Worm (Caenorhabditis elegans): ENCODE measurements around the gene ooc-3.

The ooc-3 gene

DNA sequence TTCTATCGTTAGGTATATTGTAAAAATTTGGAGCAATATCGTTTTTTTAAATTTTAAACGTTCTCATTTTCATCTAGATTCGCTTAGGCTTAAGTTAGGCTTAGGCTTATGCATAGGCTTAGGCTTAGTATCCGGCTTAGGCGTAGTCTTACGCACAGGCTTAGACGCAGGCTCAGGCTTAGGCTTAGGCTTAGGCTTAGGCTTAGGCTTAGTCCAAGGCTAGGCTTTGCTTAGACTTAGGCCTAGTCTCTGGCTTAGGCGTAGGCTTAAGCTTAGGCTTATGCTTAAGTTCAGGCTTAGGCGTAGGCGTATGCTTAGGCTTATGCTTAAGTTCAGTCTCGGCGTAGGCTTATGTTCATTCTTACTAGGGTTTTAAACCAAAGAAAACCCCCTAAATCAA is 8.6 kb upstream of the ooc-3 start:
- TF ChIP-seq ztf-7 (tag; optimal IDR thresholded peaks at IDR 0.05): no peak
- TF ChIP-seq skn-1 (tag; optimal IDR thresholded peaks at IDR 0.05): no peak
- TF ChIP-seq nhr-237 (tag; optimal IDR thresholded peaks at IDR 0.05): no peak
- TF ChIP-seq ceh-28 (tag; optimal IDR thresholded peaks at IDR 0.05): no peak
- TF ChIP-seq cey-2 (tag; optimal IDR thresholded peaks at IDR 0.05; ENCODE audit: borderline replicate concordance, insufficient read depth): no peak
- no peak for TF ChIP-seq ZK337.2 (GFP tag; IDR thresholded peaks at IDR 0.05)
- no peak for TF ChIP-seq mdl-1 (tag; optimal IDR thresholded peaks at IDR 0.05)
- TF ChIP-seq nhr-10 (tag; optimal IDR thresholded peaks at IDR 0.05): no peak
- TF ChIP-seq lin-15B (tag; optimal IDR thresholded peaks at IDR 0.05): no peak
- TF ChIP-seq F44E2.7 (GFP tag; IDR thresholded peaks at IDR 0.05): no peak
- no peak for TF ChIP-seq lim-7 (GFP tag; IDR thresholded peaks at IDR 0.05)
- no peak for TF ChIP-seq ZK546.5 (tag; optimal IDR thresholded peaks at IDR 0.05)

DNA sequence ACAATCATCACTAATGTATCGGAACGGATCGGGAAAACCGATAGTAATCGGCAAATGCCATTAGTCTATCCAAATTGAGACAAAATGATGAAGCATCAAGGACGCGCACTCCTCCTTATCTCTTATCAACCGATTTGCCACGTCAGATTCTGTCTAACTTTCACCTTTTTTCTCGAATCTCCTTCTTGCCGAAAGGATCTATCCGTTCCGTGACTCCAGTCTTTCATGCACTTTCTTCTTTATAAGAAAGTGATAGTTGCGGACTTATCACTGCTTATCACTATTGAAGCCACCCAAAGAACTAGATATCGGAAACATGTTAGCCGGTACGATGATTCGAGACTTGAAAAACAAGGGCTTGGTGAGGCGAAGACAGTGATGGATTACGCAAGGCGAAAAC is 6.8 kb upstream of the ooc-3 start:
- TF ChIP-seq mxl-3 (GFP tag; optimal IDR thresholded peaks at IDR 0.05) (peak; percentile 68), hlh-11 (tag; optimal IDR thresholded peaks at IDR 0.05) (peak; percentile 51), fkh-10 (GFP tag; optimal IDR thresholded peaks at IDR 0.05) (no peak), nhr-28 (tag; optimal IDR thresholded peaks at IDR 0.05) (peak; percentile 86), nhr-48 (tag; optimal IDR thresholded peaks at IDR 0.05) (peak; percentile 28), nhr-25 (tag; optimal IDR thresholded peaks at IDR 0.05; ENCODE audit: borderline replicate concordance, insufficient read depth) (peak; percentile 6), rbr-2 (tag; optimal IDR thresholded peaks at IDR 0.05) (no peak), mdl-1 (tag; optimal IDR thresholded peaks at IDR 0.05) (peak in 1 of 2 experiments; percentile 54)

DNA sequence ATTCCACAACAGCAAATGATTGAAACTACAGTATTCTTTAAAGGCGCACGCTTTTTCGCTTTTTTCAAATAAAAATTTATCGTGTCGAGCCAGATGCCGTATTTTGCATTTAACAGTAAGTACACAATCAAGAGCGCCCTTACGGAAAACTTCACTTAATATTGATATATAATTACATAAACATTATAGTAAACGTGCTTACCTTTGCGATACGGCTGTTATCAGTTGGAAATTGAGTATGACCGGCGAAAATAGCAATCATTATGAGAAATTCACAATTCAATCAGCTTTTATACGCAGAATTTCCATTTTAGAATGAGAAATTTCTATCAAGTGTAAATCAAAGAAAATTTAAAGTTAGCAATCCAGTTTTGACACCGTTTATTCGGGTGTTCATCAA is 5.1 kb upstream of the ooc-3 start, which contains the start of gene B0334.20:
Gene B0334.20, minus strand, starts transcription at position 262 of the 400 bp plus-strand sequence.
- TF ChIP-seq ceh-62 (tag; optimal IDR thresholded peaks at IDR 0.05) (no peak), nhr-28 (tag; optimal IDR thresholded peaks at IDR 0.05) (peak; percentile 81), dmd-9 (GFP tag; IDR thresholded peaks at IDR 0.05) (no peak), tra-1 (GFP tag; IDR thresholded peaks at IDR 0.05) (no peak), ceh-20 (GFP tag; IDR thresholded peaks at IDR 0.05) (no peak), daf-16 (GFP tag; optimal IDR thresholded peaks at IDR 0.05) (no peak), daf-16 (tag; optimal IDR thresholded peaks at IDR 0.05) (peak; percentile 62), php-3 (GFP tag; IDR thresholded peaks at IDR 0.05) (peak; percentile 42; the same call in 1 of the 2 replicates), rbr-2 (tag; optimal IDR thresholded peaks at IDR 0.05) (no peak), pqm-1 (tag; optimal IDR thresholded peaks at IDR 0.05) (peak; percentile 46)

DNA sequence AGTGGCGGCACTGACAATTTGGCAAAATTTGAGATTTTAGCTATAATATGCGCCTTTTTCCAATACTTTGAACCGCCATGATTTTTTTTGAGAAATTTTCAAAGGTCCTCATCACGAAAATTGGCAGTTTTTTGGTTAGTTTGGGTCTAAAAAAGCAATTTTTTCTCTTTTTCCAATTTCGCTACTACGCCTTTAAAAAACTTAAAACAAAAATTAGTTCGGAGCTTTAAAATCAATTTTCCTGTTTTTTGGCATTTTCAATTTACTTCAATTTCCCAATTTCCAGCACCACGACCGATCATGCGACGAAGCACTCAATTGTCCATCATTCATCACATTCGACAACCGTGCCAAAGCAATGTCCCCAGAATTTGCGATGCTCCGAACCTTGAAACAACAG is 2.2 kb upstream of the ooc-3 start, which contains the start of gene B0334.5:
Gene B0334.5, plus strand, starts transcription at position 301 of the 400 bp plus-strand sequence.
- peak in 1 of 2 experiments; percentile 81 for TF ChIP-seq unc-62 (GFP tag; optimal IDR thresholded peaks at IDR 0.05 in 1 of 2)
- TF ChIP-seq unc-62 (tag; optimal IDR thresholded peaks at IDR 0.05): no peak
- no peak for TF ChIP-seq nhr-237 (tag; optimal IDR thresholded peaks at IDR 0.05)

DNA sequence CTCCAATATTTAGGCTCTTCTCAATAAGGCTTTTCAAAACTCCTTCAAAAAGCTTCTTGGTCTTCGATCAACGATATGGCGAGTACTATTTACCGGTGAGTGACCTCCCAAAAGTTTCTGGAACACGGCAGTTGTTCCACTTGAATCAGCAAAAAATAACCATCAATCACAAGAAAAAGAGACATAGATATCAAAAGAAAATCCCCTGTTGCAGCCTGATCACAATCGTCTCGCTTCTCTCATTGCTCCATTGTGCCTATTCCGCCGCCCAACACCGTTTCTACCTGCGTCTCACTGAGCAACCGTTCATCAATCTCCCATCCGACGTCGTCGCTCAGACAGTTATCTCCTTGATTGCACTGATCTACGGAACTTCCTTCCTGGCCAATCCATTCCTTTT is 1.6 kb upstream of the ooc-3 start, which contains the start of gene emc-5:
Gene emc-5, plus strand, starts transcription at position 14 of the 400 bp plus-strand sequence.
- no peak for TF ChIP-seq nhr-41 (GFP tag; IDR thresholded peaks at IDR 0.05)
- TF ChIP-seq mes-2 (tag; optimal IDR thresholded peaks at IDR 0.05; ENCODE audit: poor library complexity, severe bottlenecking): peak; percentile 29
- no peak for TF ChIP-seq nhr-6 (tag; optimal IDR thresholded peaks at IDR 0.05)
- TF ChIP-seq daf-16 (GFP tag; optimal IDR thresholded peaks at IDR 0.05): peak in 1 of 2 experiments; percentile 43
- no peak for TF ChIP-seq daf-16 (tag; optimal IDR thresholded peaks at IDR 0.05)
- no peak for TF ChIP-seq lin-15B (tag; optimal IDR thresholded peaks at IDR 0.05)
- no peak for TF ChIP-seq vab-7 (GFP tag; IDR thresholded peaks at IDR 0.05)
- TF ChIP-seq arid-1 (GFP tag; conservative IDR thresholded peaks at IDR 0.05): no peak
- TF ChIP-seq jun-1 (tag; optimal IDR thresholded peaks at IDR 0.05): no peak
- no peak for TF ChIP-seq dve-1 (tag; optimal IDR thresholded peaks at IDR 0.05; ENCODE audit: insufficient read depth)
- peak in 1 of 2 experiments; percentile 15 for TF ChIP-seq lsy-2 (tag; optimal IDR thresholded peaks at IDR 0.05)

All from whole organism, L4 larva.